Fruit fly (Drosophila melanogaster): Measurements from ENCODE around the gene CG42371.

Gene CG42371

dm6 chr2L:2202018-2202852 lies 14.8 kb downstream of the CG42371 start (continued):
- TF ChIP-seq sug (tag; optimal IDR thresholded peaks at IDR 0.05) = peak; percentile 69
- TF ChIP-seq scrt (GFP tag; optimal IDR thresholded peaks at IDR 0.05) = peak; percentile 92
- peak; percentile 99 for TF ChIP-seq Six4 (GFP tag; optimal IDR thresholded peaks at IDR 0.05)
- TF ChIP-seq CG14860 (GFP tag; IDR thresholded peaks at IDR 0.05; ENCODE audit: partially characterized antibody) = peak; percentile 85
- peak; percentile 39 for TF ChIP-seq CG10543 (GFP tag; optimal IDR thresholded peaks at IDR 0.05)
- peak; percentile 99 for TF ChIP-seq CG32772 (GFP tag; IDR thresholded peaks at IDR 0.05)
- peak; percentile 99 for TF ChIP-seq Ssrp (tag; optimal IDR thresholded peaks at IDR 0.05)
- peak; percentile 99 for TF ChIP-seq CG6689 (GFP tag; IDR thresholded peaks at IDR 0.05)
- peak; percentile 86 for TF ChIP-seq Meics (GFP tag; optimal IDR thresholded peaks at IDR 0.05)
- no peak for TF ChIP-seq CG34376 (GFP tag; optimal IDR thresholded peaks at IDR 0.05)
- TF ChIP-seq CG2889 (GFP tag; IDR thresholded peaks at IDR 0.05) = peak; percentile 94
- peak; percentile 100 for TF ChIP-seq fd96Cb (tag; optimal IDR thresholded peaks at IDR 0.05)
- peak; percentile 98 for TF ChIP-seq CG16815 (GFP tag; optimal IDR thresholded peaks at IDR 0.05)
- no peak for TF ChIP-seq pfk (GFP tag; optimal IDR thresholded peaks at IDR 0.05)
- TF ChIP-seq CG17385 (GFP tag; optimal IDR thresholded peaks at IDR 0.05) = peak; percentile 97
- TF ChIP-seq ems (GFP tag; optimal IDR thresholded peaks at IDR 0.05) = peak; percentile 98
- TF ChIP-seq Dad (GFP tag; optimal IDR thresholded peaks at IDR 0.05) = peak; percentile 97
- peak; percentile 98 for TF ChIP-seq MTF-1 (GFP tag; optimal IDR thresholded peaks at IDR 0.05; ENCODE audit: borderline replicate concordance)
- no peak for TF ChIP-seq tna (GFP tag; IDR thresholded peaks at IDR 0.05; ENCODE audit: partially characterized antibody)
- TF ChIP-seq jing (GFP tag; optimal IDR thresholded peaks at IDR 0.05) = peak; percentile 99
- peak; percentile 100 for TF ChIP-seq dmrt11E (tag; optimal IDR thresholded peaks at IDR 0.05)
- TF ChIP-seq BtbVII (GFP tag; optimal IDR thresholded peaks at IDR 0.05) = peak; percentile 93
- peak; percentile 77 for TF ChIP-seq vnd (GFP tag; IDR thresholded peaks at IDR 0.05; ENCODE audit: partially characterized antibody)
- peak; percentile 98 for TF ChIP-seq CG3726 (GFP tag; IDR thresholded peaks at IDR 0.05)
- TF ChIP-seq da (GFP tag; optimal IDR thresholded peaks at IDR 0.05) = peak; percentile 95
- peak; percentile 72 for TF ChIP-seq CG9797 (GFP tag; optimal IDR thresholded peaks at IDR 0.05)
- TF ChIP-seq hbn (GFP tag; IDR thresholded peaks at IDR 0.05; ENCODE audit: partially characterized antibody) = peak; percentile 30
- peak; percentile 99 for TF ChIP-seq ap (GFP tag; IDR thresholded peaks at IDR 0.05)
- TF ChIP-seq Atf3 (GFP tag; optimal IDR thresholded peaks at IDR 0.05) = peak; percentile 98
- peak; percentile 99 for TF ChIP-seq CG17361 (GFP tag; IDR thresholded peaks at IDR 0.05)
- peak; percentile 100 for TF ChIP-seq stc (GFP tag; IDR thresholded peaks at IDR 0.05)
- TF ChIP-seq CG6272 (GFP tag; IDR thresholded peaks at IDR 0.05) = peak; percentile 98
- peak; percentile 12 for TF ChIP-seq BEAF-32 (GFP tag; optimal IDR thresholded peaks at IDR 0.05)
- TF ChIP-seq CG7372 (GFP tag; IDR thresholded peaks at IDR 0.05) = peak; percentile 96
- TF ChIP-seq Vsx1 (GFP tag; optimal IDR thresholded peaks at IDR 0.05) = peak; percentile 96
- TF ChIP-seq sr (GFP tag; IDR thresholded peaks at IDR 0.05) = peak; percentile 95
- peak; percentile 98 for TF ChIP-seq CG1233 (GFP tag; optimal IDR thresholded peaks at IDR 0.05)
- peak; percentile 76 for TF ChIP-seq CG16813 (GFP tag; IDR thresholded peaks at IDR 0.05; ENCODE audit: partially characterized antibody)
- peak; percentile 99 for TF ChIP-seq CG1603 (tag; optimal IDR thresholded peaks at IDR 0.05)
- TF ChIP-seq Hmr (GFP tag; optimal IDR thresholded peaks at IDR 0.05) = peak; percentile 83
- TF ChIP-seq CG2116 (GFP tag; optimal IDR thresholded peaks at IDR 0.05) = peak; percentile 92
- TF ChIP-seq Stat92E (GFP tag; optimal IDR thresholded peaks at IDR 0.05) = peak in 1 of 3 experiments; percentile 100
- TF ChIP-seq Aef1 (GFP tag; IDR thresholded peaks at IDR 0.05) = peak; percentile 95
- TF ChIP-seq CG10462 (GFP tag; optimal IDR thresholded peaks at IDR 0.05) = peak; percentile 99
- peak; percentile 99 for TF ChIP-seq org-1 (GFP tag; optimal IDR thresholded peaks at IDR 0.05)
- peak; percentile 99 for TF ChIP-seq CG10366 (GFP tag; IDR thresholded peaks at IDR 0.05)
- peak; percentile 94 for TF ChIP-seq HmgD (GFP tag; optimal IDR thresholded peaks at IDR 0.05)

All from whole organism, embryonic.